Worm (Caenorhabditis elegans) whole organism, L4 larva: ENCODE measurements around the gene btb-5.

ENCODE experiments used
- D1046.2 ChIP-seq: fragments of 200-800 bp; sonication (Bioruptor generic); IDR thresholded peaks from 2 replicates; pipeline ENCODE4 v1.3.6; 2022; ENCODE audit warnings: missing genetic modification characterization, missing compliant biosample characterization
- F26F4.8 ChIP-seq: fragments of 200-800 bp; sonication (Bioruptor generic); conservative IDR thresholded peaks from 2 replicates; pipeline ENCODE4 v1.3.6; 2022; ENCODE audit warnings: missing genetic modification characterization, missing compliant biosample characterization
- R02D3.7 ChIP-seq: fragments of 150-350 bp; sonication (generic microtip); optimal IDR thresholded peaks from 3 replicates; lab custom pipeline; 2014; ENCODE audit warnings: missing biosample characterization, missing genetic modification characterization
- T20F7.1 ChIP-seq: fragments of 200-800 bp; sonication (Bioruptor generic); optimal IDR thresholded peaks from 2 replicates; lab custom pipeline; 2018; ENCODE audit warnings: mild to moderate bottlenecking, missing genetic modification characterization, missing compliant biosample characterization
- Y48G9A.11 ChIP-seq: fragments of 200-800 bp; sonication (Bioruptor generic); IDR thresholded peaks from 2 replicates; pipeline ENCODE4 v1.3.6; 2022; ENCODE audit warnings: missing genetic modification reagents, missing genetic modification characterization, missing compliant biosample characterization
- aha-1 ChIP-seq: fragments of 150-350 bp; peaks from one replicate; lab custom pipeline; 2014; ENCODE audit warnings: missing biosample characterization, missing genetic modification characterization
- arid-1 ChIP-seq: fragments of 200-800 bp; sonication (Bioruptor generic); conservative IDR thresholded peaks from 2 replicates; pipeline ENCODE4 v1.3.6; 2022; ENCODE audit warnings: missing genetic modification reagents, missing genetic modification characterization, missing compliant biosample characterization
- ceh-32 ChIP-seq: sonication (generic microtip); optimal IDR thresholded peaks from 2 replicates; lab custom pipeline; 2016; ENCODE audit warnings: mild to moderate bottlenecking, missing genetic modification characterization, missing compliant biosample characterization; ENCODE audit not compliant: poor library complexity
- ceh-44 ChIP-seq: fragments of 200-800 bp; sonication (Bioruptor generic); IDR thresholded peaks from 2 replicates; pipeline ENCODE4 v1.3.6; 2022; ENCODE audit warnings: missing genetic modification reagents, missing genetic modification characterization, missing compliant biosample characterization
- ces-1 ChIP-seq: fragments of 150-350 bp; sonication (generic microtip); optimal IDR thresholded peaks from 4 replicates; lab custom pipeline; 2014; ENCODE audit warnings: missing biosample characterization, missing genetic modification reagents, missing genetic modification characterization
- cey-2 ChIP-seq: sonication (generic microtip); optimal IDR thresholded peaks from 3 replicates; lab custom pipeline; 2017; ENCODE audit warnings: missing genetic modification characterization, mild to moderate bottlenecking, missing compliant biosample characterization, antibody characterized with exemption, borderline replicate concordance; ENCODE audit not compliant: insufficient read depth
- ctbp-1 ChIP-seq: fragments of 200-800 bp; sonication (Bioruptor generic); IDR thresholded peaks from 2 replicates; pipeline ENCODE4 v1.3.6; 2022; ENCODE audit warnings: missing genetic modification reagents, missing genetic modification characterization, missing compliant biosample characterization
- daf-16 ChIP-seq, 3 experiments: sonication (generic microtip); optimal IDR thresholded peaks; 2 replicates each; lab custom pipeline; 2016 to 2017; ENCODE audit warnings: missing genetic modification characterization in 3 of 3, missing genetic modification reagents in 3 of 3, mild to moderate bottlenecking in 2 of 3, missing compliant biosample characterization in 2 of 3, missing biosample characterization in 1 of 3, moderate library complexity in 1 of 3
- dpl-1 ChIP-seq: fragments of 150-350 bp; optimal IDR thresholded peaks from 2 replicates; lab custom pipeline; 2014; ENCODE audit warnings: missing biosample characterization, missing genetic modification reagents, missing genetic modification characterization
- duxl-1 ChIP-seq: sonication (generic microtip); optimal IDR thresholded peaks from 2 replicates; lab custom pipeline; 2016; ENCODE audit warnings: mild to moderate bottlenecking, missing genetic modification characterization, moderate library complexity, missing compliant biosample characterization; ENCODE audit not compliant: poor library complexity
- fkh-10 ChIP-seq: fragments of 150-350 bp; optimal IDR thresholded peaks from 2 replicates; lab custom pipeline; 2014; ENCODE audit warnings: missing biosample characterization, missing genetic modification reagents, missing genetic modification characterization
- fos-1 ChIP-seq: fragments of 150-350 bp; optimal IDR thresholded peaks from 2 replicates; lab custom pipeline; 2014; ENCODE audit warnings: missing biosample characterization, missing genetic modification characterization
- gei-8 ChIP-seq: fragments of 200-800 bp; sonication (Bioruptor generic); optimal IDR thresholded peaks from 2 replicates; lab custom pipeline; 2018; ENCODE audit warnings: mild to moderate bottlenecking, missing genetic modification characterization, missing compliant biosample characterization
- hif-1 ChIP-seq, 2 experiments: sonication (generic microtip); optimal IDR thresholded peaks; 2 replicates each; lab custom pipeline; 2016 to 2017; ENCODE audit warnings: missing compliant biosample characterization in 2 of 2, missing genetic modification characterization in 2 of 2, missing genetic modification reagents in 2 of 2, missing genotype in 2 of 2, mild to moderate bottlenecking in 1 of 2
- jun-1 ChIP-seq: fragments of 150-350 bp; optimal IDR thresholded peaks from 2 replicates; lab custom pipeline; 2014; ENCODE audit warnings: missing biosample characterization, missing genetic modification reagents, missing genetic modification characterization
- lin-15B ChIP-seq: fragments of 150-350 bp; sonication (generic microtip); optimal IDR thresholded peaks from 3 replicates; lab custom pipeline; 2014; ENCODE audit warnings: missing biosample characterization, missing genetic modification characterization
- lin-29 ChIP-seq: fragments of 200-800 bp; sonication (Bioruptor generic); IDR thresholded peaks from 2 replicates; pipeline ENCODE4 v1.3.6; 2022; ENCODE audit warnings: missing genetic modification reagents, missing genetic modification characterization, missing compliant biosample characterization
- lsy-2 ChIP-seq, 2 experiments: fragments of 150-350 bp in 1 of 2; sonication (generic microtip) in 1 of 2; optimal IDR thresholded peaks; 2 replicates each; lab custom pipeline; 2014 to 2017; ENCODE audit warnings: missing biosample characterization in 2 of 2, missing genetic modification characterization in 2 of 2
- madf-9 ChIP-seq: fragments of 200-800 bp; sonication (Bioruptor generic); conservative IDR thresholded peaks from 2 replicates; pipeline ENCODE4 v1.3.6; 2022; ENCODE audit warnings: missing genetic modification reagents, missing genetic modification characterization, missing compliant biosample characterization
- mdl-1 ChIP-seq, 2 experiments: fragments of 150-350 bp in 1 of 2; sonication (generic microtip) in 1 of 2; optimal IDR thresholded peaks; 2 replicates each; lab custom pipeline; 2014 to 2017; ENCODE audit warnings: missing biosample characterization in 2 of 2, missing genetic modification characterization in 2 of 2
- mdt-29 ChIP-seq: fragments of 200-800 bp; sonication (Bioruptor generic); IDR thresholded peaks from 2 replicates; pipeline ENCODE4 v1.3.6; 2022; ENCODE audit warnings: missing genetic modification reagents, missing genetic modification characterization, missing compliant biosample characterization
- mep-1 ChIP-seq: fragments of 150-350 bp; sonication (generic microtip); optimal IDR thresholded peaks from 3 replicates; lab custom pipeline; 2014; ENCODE audit warnings: missing biosample characterization, missing genetic modification characterization
- nhr-11 ChIP-seq: fragments of 150-350 bp; optimal IDR thresholded peaks from 2 replicates; lab custom pipeline; 2014; ENCODE audit warnings: missing biosample characterization, missing genetic modification characterization
- nhr-237 ChIP-seq: sonication (generic microtip); optimal IDR thresholded peaks from 2 replicates; lab custom pipeline; 2017; ENCODE audit warnings: missing biosample characterization, missing genetic modification characterization
- nhr-28 ChIP-seq: fragments of 150-350 bp; optimal IDR thresholded peaks from 2 replicates; lab custom pipeline; 2014; ENCODE audit warnings: missing biosample characterization, missing genetic modification characterization
- nhr-41 ChIP-seq: fragments of 200-800 bp; sonication (Bioruptor generic); IDR thresholded peaks from 2 replicates; pipeline ENCODE4 v1.3.6; 2022; ENCODE audit warnings: missing genetic modification reagents, missing genetic modification characterization, missing compliant biosample characterization
- sdz-12 ChIP-seq: fragments of 200-800 bp; sonication (Bioruptor generic); optimal IDR thresholded peaks from 2 replicates; lab custom pipeline; 2018; ENCODE audit warnings: mild to moderate bottlenecking, missing genetic modification characterization, missing compliant biosample characterization
- set-16 ChIP-seq: fragments of 200-800 bp; sonication (Bioruptor generic); IDR thresholded peaks from 2 replicates; pipeline ENCODE4 v1.3.6; 2022; ENCODE audit warnings: missing genetic modification reagents, missing genetic modification characterization, missing compliant biosample characterization
- skn-1 ChIP-seq: fragments of 150-350 bp; optimal IDR thresholded peaks from 2 replicates; lab custom pipeline; 2014; ENCODE audit warnings: missing biosample characterization, missing genetic modification characterization
- spr-1 ChIP-seq: sonication (generic microtip); optimal IDR thresholded peaks from 2 replicates; lab custom pipeline; 2016; ENCODE audit warnings: mild to moderate bottlenecking, missing genetic modification characterization, missing compliant biosample characterization
- spr-3 ChIP-seq: fragments of 200-800 bp; sonication (Bioruptor generic); optimal IDR thresholded peaks from 2 replicates; lab custom pipeline; 2018; ENCODE audit warnings: mild to moderate bottlenecking, missing genetic modification characterization, missing compliant biosample characterization
- tra-1 ChIP-seq: fragments of 200-800 bp; sonication (Bioruptor generic); IDR thresholded peaks from 2 replicates; pipeline ENCODE4 v1.3.6; 2022; ENCODE audit warnings: missing genetic modification reagents, missing genetic modification characterization, missing compliant biosample characterization
- unc-39 ChIP-seq: sonication (generic microtip); optimal IDR thresholded peaks from 2 replicates; lab custom pipeline; 2017; ENCODE audit warnings: missing biosample characterization, missing genetic modification characterization
- zfp-2 ChIP-seq: sonication (generic microtip); optimal IDR thresholded peaks from 2 replicates; lab custom pipeline; 2016; ENCODE audit warnings: mild to moderate bottlenecking, missing genetic modification characterization, missing compliant biosample characterization
- zfp-3 ChIP-seq: fragments of 200-800 bp; sonication (Bioruptor generic); conservative IDR thresholded peaks from 2 replicates; pipeline ENCODE4 v1.3.6; 2022; ENCODE audit warnings: missing genetic modification reagents, missing genetic modification characterization, missing compliant biosample characterization
- zip-11 ChIP-seq: fragments of 200-800 bp; sonication (Bioruptor generic); IDR thresholded peaks from 2 replicates; pipeline ENCODE4 v1.3.6; 2022; ENCODE audit warnings: missing genetic modification characterization, missing compliant biosample characterization

Gene btb-5

ce11 chrIII:40580-41113 is 20.3 kb downstream of the btb-5 start, which contains the start of gene col-88:
col-88 (plus strand) TSS chrIII:41063.
- peak; percentile 33 for TF ChIP-seq nhr-28
- TF ChIP-seq unc-39 = no peak

DNA sequence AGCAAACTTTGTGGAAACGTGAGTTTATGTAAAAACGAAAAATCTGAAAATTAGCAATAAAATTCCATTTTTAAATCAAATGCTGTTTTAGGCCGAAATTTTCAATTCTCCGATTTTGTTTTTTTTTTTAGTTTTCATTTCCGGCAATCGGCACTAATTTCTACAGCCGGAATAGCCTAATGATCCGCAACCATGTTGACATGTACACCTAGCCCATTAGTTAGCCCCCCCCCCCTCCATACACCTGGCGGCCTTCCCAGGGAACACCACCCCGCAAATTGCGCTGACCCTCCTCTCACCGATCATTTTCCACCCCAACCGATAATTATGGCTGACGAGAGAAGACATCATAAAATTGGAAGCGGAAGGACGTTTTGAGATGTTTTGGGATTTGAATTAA is 21.4 kb downstream of the btb-5 start:
- no peak for TF ChIP-seq arid-1
- peak; percentile 53 for TF ChIP-seq aha-1

DNA sequence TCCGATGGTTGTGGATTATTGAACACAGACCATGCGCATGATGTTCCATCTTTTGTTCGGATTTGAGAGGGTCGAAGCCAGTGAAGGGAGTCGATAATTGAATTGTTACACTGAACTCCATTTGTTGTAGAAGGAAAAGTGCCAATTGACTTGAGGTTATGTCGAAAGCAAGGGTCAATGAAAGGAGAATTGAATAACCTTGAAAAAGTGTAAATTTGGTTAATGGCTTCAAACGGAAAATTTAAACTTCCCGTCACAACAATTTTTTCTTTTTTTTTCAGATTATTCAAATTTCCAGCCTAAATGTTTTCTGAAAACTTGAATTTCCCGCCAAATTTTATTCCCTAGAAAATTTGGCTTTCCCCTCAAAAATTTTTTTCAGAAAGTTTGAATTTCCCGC is 22.8 kb downstream of the btb-5 start, which contains the start of gene clp-10:
Gene clp-10 (minus strand): TSS at position 101 of the 400 bp plus-strand sequence.
- no peak for TF ChIP-seq mdt-29 (GFP tag; lab: Robert Waterston, UW)
- no peak for TF ChIP-seq nhr-11
- no peak for TF ChIP-seq F26F4.8 (GFP tag; lab: Robert Waterston, UW)
- TF ChIP-seq zfp-2 (tag; lab: Kevin White, UChicago) = no peak
- TF ChIP-seq arid-1 = no peak
- TF ChIP-seq spr-3 (GFP tag; lab: Kevin White, UChicago) = no peak
- TF ChIP-seq ceh-32 = no peak
- no peak for TF ChIP-seq Y48G9A.11 (GFP tag; lab: Robert Waterston, UW)
- no peak for TF ChIP-seq gei-8 (GFP tag; lab: Kevin White, UChicago)
- TF ChIP-seq spr-1 (tag; lab: Kevin White, UChicago) = no peak
- TF ChIP-seq T20F7.1 = no peak

- TF ChIP-seq set-16 (GFP tag; lab: Robert Waterston, UW) = peak; percentile 71
- TF ChIP-seq lin-15B (tag; lab: Kevin White, UChicago) = no peak
- peak; percentile 79 for TF ChIP-seq aha-1
Measured at ce11 chrIII:33257-33656, 27.7 kb downstream of the btb-5 start.

DNA sequence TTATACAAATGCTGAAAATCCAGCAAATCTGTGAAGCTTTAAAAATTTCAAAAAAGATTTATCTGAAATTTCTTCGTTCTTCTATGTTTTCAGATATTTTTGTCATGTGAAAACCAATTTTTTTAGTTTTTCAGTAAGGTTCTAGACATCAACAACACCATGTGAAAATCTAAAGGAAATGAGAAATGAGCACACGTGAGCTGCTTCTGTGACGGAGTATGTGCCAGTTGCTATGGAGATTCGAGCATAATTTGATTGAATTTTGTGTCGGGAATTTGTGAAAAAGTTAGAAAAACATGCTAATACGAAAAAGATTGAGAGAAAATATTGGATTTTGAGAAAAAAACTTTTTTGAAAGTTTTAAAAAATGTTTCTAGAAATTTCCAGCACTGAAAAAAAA is 29.3 kb downstream of the btb-5 start:
- TF ChIP-seq T20F7.1 = no peak
- TF ChIP-seq cey-2 (tag; lab: Kevin White, UChicago) = no peak
- no peak for TF ChIP-seq F26F4.8 (GFP tag; lab: Robert Waterston, UW)
- TF ChIP-seq zfp-3 = no peak
- no peak for TF ChIP-seq mdt-29 (GFP tag; lab: Robert Waterston, UW)
- no peak for TF ChIP-seq fos-1 (tag; lab: Kevin White, UChicago)
- no peak for TF ChIP-seq nhr-41 (GFP tag; lab: Robert Waterston, UW)
- TF ChIP-seq duxl-1 (tag; lab: Kevin White, UChicago) = no peak
- no peak for TF ChIP-seq daf-16 (GFP tag; optimal IDR thresholded peaks at IDR 0.05; lab: Kevin White, UChicago)
- TF ChIP-seq daf-16 (tag; optimal IDR thresholded peaks at IDR 0.05; lab: Kevin White, UChicago) = no peak
- no peak for TF ChIP-seq dpl-1 (GFP tag; lab: Kevin White, UChicago)
- no peak for TF ChIP-seq ces-1 (GFP tag; lab: Kevin White, UChicago)
- no peak for TF ChIP-seq zip-11 (GFP tag; lab: Robert Waterston, UW)

DNA sequence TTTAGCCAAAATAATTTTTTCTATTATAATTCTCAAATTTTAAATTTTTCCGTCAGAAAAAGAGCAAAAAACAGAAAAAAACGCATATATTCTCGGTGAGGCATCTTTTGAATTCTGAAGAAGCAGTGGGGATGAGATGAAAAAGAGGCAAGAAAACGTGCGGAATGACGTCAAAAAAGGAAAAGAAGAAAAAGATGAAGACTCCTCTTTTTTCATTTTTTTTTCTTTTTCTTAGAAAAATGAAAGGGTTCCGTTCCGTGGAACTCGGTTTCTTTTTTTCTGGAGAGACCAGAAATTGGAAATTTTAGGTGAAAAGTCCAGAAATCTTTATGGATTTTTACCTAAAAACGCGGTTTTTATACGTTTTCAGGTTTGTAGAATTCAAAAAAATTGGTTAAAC is 30.5 kb downstream of the btb-5 start:
- no peak for TF ChIP-seq D1046.2
- TF ChIP-seq fkh-10 (GFP tag; lab: Kevin White, UChicago) = peak; percentile 82
- TF ChIP-seq mep-1 = no peak
- no peak for TF ChIP-seq ceh-44 (GFP tag; lab: Robert Waterston, UW)
- TF ChIP-seq tra-1 = no peak
- no peak for TF ChIP-seq jun-1 (tag; lab: Kevin White, UChicago)
- TF ChIP-seq skn-1 = no peak
- TF ChIP-seq hif-1 (tag; optimal IDR thresholded peaks at IDR 0.05; lab: Kevin White, UChicago) = peak in 1 of 2 experiments; percentile 69
- no peak for TF ChIP-seq Y48G9A.11 (GFP tag; lab: Robert Waterston, UW)
- TF ChIP-seq sdz-12 = no peak
- TF ChIP-seq lin-29 (GFP tag; lab: Robert Waterston, UW) = no peak
- TF ChIP-seq lsy-2 (tag; optimal IDR thresholded peaks at IDR 0.05; lab: Kevin White, UChicago) = peak in 1 of 2 experiments; percentile 50
- TF ChIP-seq fos-1 (tag; lab: Kevin White, UChicago) = no peak
- peak; percentile 20 for TF ChIP-seq aha-1
- TF ChIP-seq madf-9 (GFP tag; lab: Robert Waterston, UW) = no peak
- no peak for TF ChIP-seq unc-39
- no peak for TF ChIP-seq nhr-237 (tag; lab: Kevin White, UChicago)
- TF ChIP-seq R02D3.7 (tag; lab: Kevin White, UChicago) = no peak
- peak in 1 of 2 experiments; percentile 39 for TF ChIP-seq mdl-1 (tag; optimal IDR thresholded peaks at IDR 0.05; lab: Kevin White, UChicago)
- peak; percentile 60; the same call in 1 of the 2 replicates for TF ChIP-seq ctbp-1 (GFP tag; lab: Robert Waterston, UW)
- TF ChIP-seq spr-1 (tag; lab: Kevin White, UChicago) = no peak
